Worm (Caenorhabditis elegans): ENCODE results near the gene npr-31.

DNA sequence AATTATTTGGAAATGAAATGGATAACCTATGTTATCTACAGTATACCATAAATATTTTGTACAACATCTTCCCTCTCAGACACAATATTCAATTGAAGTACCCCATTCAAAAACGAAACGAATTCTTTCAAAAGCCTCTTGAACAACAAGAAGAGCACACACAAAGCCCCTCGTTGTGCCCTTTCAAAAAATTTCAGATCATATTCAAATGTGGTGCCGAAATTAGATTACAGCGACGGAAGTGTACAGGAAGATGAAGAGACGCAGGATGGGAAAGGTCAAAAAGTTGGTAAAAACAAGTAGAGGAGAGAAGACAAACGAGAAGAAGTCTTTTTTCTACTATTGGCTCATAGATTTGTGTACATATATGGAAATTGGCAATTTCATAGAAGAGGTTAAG is 31.7 kb downstream of the npr-31 start:
- TF ChIP-seq cnd-1 (tag; optimal IDR thresholded peaks at IDR 0.05) (no peak), lin-13 (tag; optimal IDR thresholded peaks at IDR 0.05) (no peak), ceh-43 (GFP tag; optimal IDR thresholded peaks at IDR 0.05) (no peak), nhr-28 (tag; optimal IDR thresholded peaks at IDR 0.05) (no peak), nhr-2 (tag; optimal IDR thresholded peaks at IDR 0.05) (no peak), nhr-12 (tag; optimal IDR thresholded peaks at IDR 0.05) (no peak), unc-39 (tag; optimal IDR thresholded peaks at IDR 0.05) (no peak)
